Fruit fly (Drosophila melanogaster) whole organism, prepupa: Measurements from ENCODE around the gene CG5026.

Experiments
- Blimp-1 ChIP-seq: fragments of 200-800 bp; sonication (Bioruptor generic); optimal IDR thresholded peaks from 3 replicates; lab custom pipeline; 2017; ENCODE audit warnings: missing biosample characterization, missing genetic modification characterization, mild to moderate bottlenecking, moderate library complexity, missing genetic modification reagents
- CG11294 ChIP-seq: fragments of 200-800 bp; sonication (Bioruptor generic); IDR thresholded peaks from 2 replicates; pipeline ENCODE4 v1.3.6; 2022; ENCODE audit warnings: missing biosample characterization, missing genetic modification characterization
- CG11762 ChIP-seq: fragments of 200-800 bp; sonication (Bioruptor generic); optimal IDR thresholded peaks from 3 replicates; lab custom pipeline; 2016; ENCODE audit warnings: missing biosample characterization, missing genetic modification characterization; ENCODE audit not compliant: insufficient read depth
- CG11902 ChIP-seq: fragments of 200-800 bp; sonication (Bioruptor generic); optimal IDR thresholded peaks from 3 replicates; lab custom pipeline; 2016; ENCODE audit warnings: missing biosample characterization, missing genetic modification characterization
- CG15336 ChIP-seq: fragments of 200-800 bp; sonication (Bioruptor generic); IDR thresholded peaks from 2 replicates; pipeline ENCODE4 v1.3.6; 2022; ENCODE audit warnings: missing biosample characterization, missing genetic modification characterization
- CG1621 ChIP-seq: fragments of 200-800 bp; sonication (Bioruptor generic); optimal IDR thresholded peaks from 3 replicates; lab custom pipeline; 2018; ENCODE audit warnings: missing biosample characterization, mild to moderate bottlenecking, missing genetic modification characterization
- CG16779 ChIP-seq: fragments of 200-800 bp; sonication (Bioruptor generic); optimal IDR thresholded peaks from 3 replicates; lab custom pipeline; 2017; ENCODE audit warnings: missing biosample characterization, mild to moderate bottlenecking, missing genetic modification characterization
- CG31627 ChIP-seq: fragments of 200-800 bp; sonication (Bioruptor generic); optimal IDR thresholded peaks from 3 replicates; lab custom pipeline; 2016; ENCODE audit warnings: missing biosample characterization, missing genetic modification characterization
- CG34406 ChIP-seq: fragments of 200-800 bp; sonication (Bioruptor generic); optimal IDR thresholded peaks from 3 replicates; lab custom pipeline; 2016; ENCODE audit warnings: missing biosample characterization, missing genetic modification characterization
- CG3919 ChIP-seq: fragments of 200-800 bp; sonication (Bioruptor generic); optimal IDR thresholded peaks from 3 replicates; lab custom pipeline; 2016; ENCODE audit warnings: missing biosample characterization, missing genetic modification characterization
- CG4318 ChIP-seq: fragments of 200-800 bp; sonication (Bioruptor generic); optimal IDR thresholded peaks from 3 replicates; lab custom pipeline; 2017; ENCODE audit warnings: missing biosample characterization, mild to moderate bottlenecking, missing genetic modification characterization
- CG6276 ChIP-seq: fragments of 200-800 bp; sonication (Bioruptor generic); optimal IDR thresholded peaks from 2 replicates; lab custom pipeline; 2017; ENCODE audit warnings: missing biosample characterization, mild to moderate bottlenecking, missing genetic modification characterization
- CG6792 ChIP-seq: fragments of 200-800 bp; sonication (Bioruptor generic); optimal IDR thresholded peaks from 3 replicates; lab custom pipeline; 2016; ENCODE audit warnings: missing biosample characterization, missing genetic modification characterization
- CG7368 ChIP-seq: fragments of 200-800 bp; sonication (Bioruptor generic); optimal IDR thresholded peaks from 3 replicates; lab custom pipeline; 2016; ENCODE audit warnings: missing biosample characterization, missing genetic modification characterization
- CG8119 ChIP-seq: fragments of 200-800 bp; sonication (Bioruptor generic); IDR thresholded peaks from 3 replicates; pipeline ENCODE4 v1.3.6; 2022; ENCODE audit warnings: missing biosample characterization, missing genetic modification characterization
- CG8319 ChIP-seq: fragments of 200-800 bp; sonication (Bioruptor generic); optimal IDR thresholded peaks from 3 replicates; lab custom pipeline; 2016; ENCODE audit warnings: missing biosample characterization, missing genetic modification characterization
- CG8632 ChIP-seq: fragments of 200-800 bp; sonication (Bioruptor generic); optimal IDR thresholded peaks from 3 replicates; lab custom pipeline; 2016; ENCODE audit warnings: missing biosample characterization, missing genetic modification characterization
- CG9139 ChIP-seq: fragments of 200-800 bp; sonication (Bioruptor generic); optimal IDR thresholded peaks from 3 replicates; lab custom pipeline; 2017; ENCODE audit warnings: missing biosample characterization, mild to moderate bottlenecking, missing genetic modification characterization
- Eip78C ChIP-seq: fragments of 200-800 bp; sonication (Bioruptor generic); peaks from one replicate; lab custom pipeline; 2016; ENCODE audit warnings: missing biosample characterization, missing genetic modification characterization
- Eip93F ChIP-seq: fragments of 200-800 bp; sonication (Bioruptor generic); optimal IDR thresholded peaks from 2 replicates; lab custom pipeline; 2016; ENCODE audit warnings: missing biosample characterization, mild to moderate bottlenecking, missing genetic modification characterization
- Ets21C ChIP-seq: fragments of 200-800 bp; sonication (Bioruptor generic); optimal IDR thresholded peaks from 3 replicates; lab custom pipeline; 2016; ENCODE audit warnings: missing biosample characterization, missing genetic modification characterization
- Hr38 ChIP-seq: sonication (Bioruptor generic); optimal IDR thresholded peaks from 2 replicates; lab custom pipeline; 2016; ENCODE audit warnings: missing biosample characterization, missing genetic modification characterization
- Hr39 ChIP-seq: fragments of 200-800 bp; sonication (Bioruptor generic); optimal IDR thresholded peaks from 2 replicates; lab custom pipeline; 2016; ENCODE audit warnings: missing biosample characterization, missing genetic modification characterization
- Lpt ChIP-seq: fragments of 200-800 bp; sonication (Bioruptor generic); optimal IDR thresholded peaks from 3 replicates; lab custom pipeline; 2016; ENCODE audit warnings: missing biosample characterization, missing genetic modification characterization
- Met ChIP-seq: fragments of 200-800 bp; sonication (Bioruptor generic); optimal IDR thresholded peaks from 3 replicates; lab custom pipeline; 2016; ENCODE audit warnings: missing biosample characterization, missing genetic modification characterization
- OdsH ChIP-seq: fragments of 200-800 bp; sonication (Bioruptor generic); optimal IDR thresholded peaks from 3 replicates; lab custom pipeline; 2016; ENCODE audit warnings: missing biosample characterization, missing genetic modification characterization
- Sox102F ChIP-seq: fragments of 200-800 bp; sonication (Bioruptor generic); optimal IDR thresholded peaks from 2 replicates; lab custom pipeline; 2016; ENCODE audit warnings: missing biosample characterization, mild to moderate bottlenecking, missing genetic modification characterization
- Sox14 ChIP-seq: fragments of 200-800 bp; sonication (Bioruptor generic); optimal IDR thresholded peaks from 3 replicates; lab custom pipeline; 2016; ENCODE audit warnings: missing biosample characterization, missing genetic modification characterization
- Sox15 ChIP-seq: fragments of 200-800 bp; sonication (Bioruptor generic); optimal IDR thresholded peaks from 3 replicates; lab custom pipeline; 2016; ENCODE audit warnings: missing biosample characterization, missing genetic modification characterization
- acj6 ChIP-seq: fragments of 200-800 bp; sonication (Bioruptor generic); optimal IDR thresholded peaks from 3 replicates; lab custom pipeline; 2016; ENCODE audit warnings: missing biosample characterization, missing genetic modification characterization
- cyc ChIP-seq: fragments of 200-800 bp; sonication (Bioruptor generic); optimal IDR thresholded peaks from 3 replicates; lab custom pipeline; 2016; ENCODE audit warnings: missing biosample characterization, missing genetic modification characterization
- dac ChIP-seq: fragments of 200-800 bp; sonication (Bioruptor generic); optimal IDR thresholded peaks from 2 replicates; lab custom pipeline; 2017; ENCODE audit warnings: missing biosample characterization, mild to moderate bottlenecking, missing genetic modification characterization
- eg ChIP-seq: fragments of 200-800 bp; sonication (Bioruptor generic); IDR thresholded peaks from 3 replicates; pipeline ENCODE4 v1.3.6; 2022; ENCODE audit warnings: missing biosample characterization, missing genetic modification characterization
- esn ChIP-seq: fragments of 200-800 bp; sonication (Bioruptor generic); optimal IDR thresholded peaks from 2 replicates; lab custom pipeline; 2016; ENCODE audit warnings: missing biosample characterization, mild to moderate bottlenecking, missing genetic modification characterization, moderate library complexity
- fd85E ChIP-seq: fragments of 200-800 bp; sonication (Bioruptor generic); optimal IDR thresholded peaks from 3 replicates; lab custom pipeline; 2016; ENCODE audit warnings: missing biosample characterization, missing genetic modification characterization
- fkh ChIP-seq: fragments of 200-800 bp; sonication (Bioruptor generic); optimal IDR thresholded peaks from 3 replicates; lab custom pipeline; 2017; ENCODE audit warnings: missing biosample characterization, mild to moderate bottlenecking, missing genetic modification characterization, moderate library complexity
- lz ChIP-seq: fragments of 200-800 bp; sonication (Bioruptor generic); optimal IDR thresholded peaks from 3 replicates; lab custom pipeline; 2016; ENCODE audit warnings: missing biosample characterization, missing genetic modification characterization
- net ChIP-seq: fragments of 200-800 bp; sonication (Bioruptor generic); optimal IDR thresholded peaks from 3 replicates; lab custom pipeline; 2016; ENCODE audit warnings: missing biosample characterization, missing genetic modification characterization
- pdm3 ChIP-seq: fragments of 200-800 bp; sonication (Bioruptor generic); optimal IDR thresholded peaks from 3 replicates; lab custom pipeline; 2016; ENCODE audit warnings: missing biosample characterization, missing genetic modification characterization
- salr ChIP-seq, 2 experiments: fragments of 200-800 bp; sonication (Bioruptor generic); optimal IDR thresholded peaks; 3 replicates each; lab custom pipeline; 2016 to 2018; ENCODE audit warnings: missing biosample characterization in 2 of 2, missing genetic modification characterization in 2 of 2, mild to moderate bottlenecking in 1 of 2
- spab ChIP-seq: fragments of 200-800 bp; sonication (Bioruptor generic); optimal IDR thresholded peaks from 2 replicates; lab custom pipeline; 2017; ENCODE audit warnings: missing biosample characterization, mild to moderate bottlenecking, missing genetic modification characterization, missing genetic modification reagents
- svp ChIP-seq: fragments of 200-800 bp; sonication (Bioruptor generic); peaks from one replicate; lab custom pipeline; 2016; ENCODE audit warnings: missing biosample characterization, missing genetic modification characterization
- vri ChIP-seq: fragments of 200-800 bp; sonication (Bioruptor generic); optimal IDR thresholded peaks from 3 replicates; lab custom pipeline; 2016; ENCODE audit warnings: missing biosample characterization, mild to moderate bottlenecking, missing genetic modification characterization

The CG5026 gene

DNA sequence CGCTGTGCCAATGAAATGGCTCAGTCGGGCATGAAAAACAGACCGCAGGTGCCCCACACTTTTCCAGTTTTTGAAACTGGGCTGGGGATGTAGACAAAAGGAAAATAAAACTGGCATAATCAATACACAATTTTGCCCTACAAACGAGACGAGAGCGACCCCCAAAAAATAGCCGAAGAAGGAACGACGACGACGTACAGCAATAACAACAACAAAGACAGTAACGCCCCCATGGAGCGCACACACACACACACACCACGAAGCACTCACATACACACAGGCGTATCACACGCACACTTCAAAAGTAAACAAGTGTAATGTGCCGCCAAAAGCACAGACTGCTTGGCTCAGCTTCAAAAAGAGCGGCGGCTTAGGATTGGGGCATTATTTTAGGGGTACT is 16.8 kb upstream of the CG5026 start:
- TF ChIP-seq fkh (GFP tag; lab: Kevin White, UChicago) (peak; percentile 50), spab (GFP tag; lab: Kevin White, UChicago) (no peak)

DNA sequence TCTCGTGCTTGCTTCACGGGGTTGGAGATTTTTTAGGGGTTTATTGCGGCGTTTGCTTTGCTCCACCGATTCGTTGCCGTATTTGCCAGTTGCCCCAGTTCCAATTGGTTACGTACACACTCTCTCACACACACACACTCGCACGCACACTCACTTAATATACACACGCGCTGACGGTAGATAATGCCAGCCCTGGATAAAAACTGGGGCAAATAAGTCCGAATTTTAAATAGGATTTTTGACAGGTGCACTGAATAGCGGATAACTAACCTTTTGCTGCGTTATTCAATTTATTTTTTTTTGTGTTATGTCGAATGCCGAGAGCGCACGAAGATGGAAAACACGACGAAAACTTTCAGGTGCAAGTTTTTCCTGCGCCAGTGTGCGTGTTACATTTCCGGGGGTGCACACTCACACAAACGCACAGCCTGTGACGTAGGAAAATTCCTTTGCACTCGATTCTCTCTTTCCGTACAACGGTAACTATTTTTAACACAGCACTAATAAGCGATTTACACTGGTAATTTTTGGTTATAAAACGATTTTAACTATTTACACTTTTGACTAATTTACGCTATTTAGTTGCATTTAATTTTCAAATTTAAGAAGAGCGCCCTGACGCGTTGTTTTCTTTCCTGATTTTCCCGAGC is 15.7 kb upstream of the CG5026 start:
- TF ChIP-seq fd85E (GFP tag; lab: Kevin White, UChicago) (no peak), Eip93F (GFP tag; lab: Kevin White, UChicago) (no peak), cyc (GFP tag; lab: Kevin White, UChicago) (no peak), dac (GFP tag; lab: Kevin White, UChicago) (no peak), Lpt (GFP tag; lab: Kevin White, UChicago) (no peak), CG4318 (GFP tag; lab: Kevin White, UChicago) (no peak), OdsH (GFP tag; lab: Kevin White, UChicago) (no peak), Met (GFP tag; lab: Kevin White, UChicago) (no peak), fkh (GFP tag; lab: Kevin White, UChicago) (no peak), CG9139 (GFP tag; lab: Kevin White, UChicago) (no peak), CG8632 (GFP tag; lab: Kevin White, UChicago) (no peak), CG11902 (GFP tag; lab: Kevin White, UChicago) (no peak), CG8319 (GFP tag; lab: Kevin White, UChicago) (no peak), CG15336 (GFP tag; lab: Robert Waterston, UW) (no peak), esn (no peak), svp (GFP tag; lab: Kevin White, UChicago) (no peak), Hr39 (GFP tag; lab: Kevin White, UChicago) (no peak), CG1621 (tag; lab: Kevin White, UChicago) (no peak), CG11294 (GFP tag; lab: Robert Waterston, UW) (no peak), Sox15 (GFP tag; lab: Kevin White, UChicago) (no peak)

DNA sequence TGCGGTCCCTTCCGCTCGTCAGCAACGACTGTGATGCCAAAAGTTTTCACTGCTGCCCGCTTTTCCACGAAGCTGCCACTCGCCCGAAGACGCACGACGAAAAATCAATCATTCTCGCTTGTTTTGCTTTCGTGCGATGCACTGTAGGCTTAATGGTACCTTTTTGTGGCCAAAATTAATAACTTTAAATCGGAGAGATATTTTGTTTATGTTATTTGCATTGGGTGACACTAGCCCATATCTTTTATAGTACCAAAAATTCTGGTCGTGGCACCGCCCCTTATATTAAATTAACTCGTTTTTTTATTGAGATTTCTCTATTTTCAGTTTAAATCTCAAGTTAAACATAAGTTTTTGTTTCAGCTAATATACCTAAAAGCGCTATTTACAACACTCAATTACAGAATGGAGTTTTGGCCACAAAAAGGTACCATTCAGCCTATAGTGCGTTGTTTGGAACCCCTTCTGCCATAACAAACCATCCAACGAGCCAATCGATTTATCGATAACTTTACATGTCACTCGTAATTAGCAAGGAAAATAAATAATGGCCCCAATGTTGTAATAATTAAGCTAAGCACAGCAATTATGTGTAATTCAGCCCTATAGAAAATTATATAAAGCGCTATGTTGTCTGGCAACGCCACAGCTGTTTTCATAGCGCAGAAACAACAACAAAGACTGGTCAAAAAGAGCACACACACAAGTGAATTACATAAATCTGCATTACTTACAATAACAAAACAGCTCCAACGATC is 14.9 kb upstream of the CG5026 start:
- TF ChIP-seq CG8319 (GFP tag; lab: Kevin White, UChicago) (no peak), CG1621 (tag; lab: Kevin White, UChicago) (peak; percentile 44), CG16779 (tag; lab: Kevin White, UChicago) (peak; percentile 80), lz (GFP tag; lab: Kevin White, UChicago) (peak; percentile 65), pdm3 (GFP tag; lab: Kevin White, UChicago) (peak; percentile 63), CG8632 (GFP tag; lab: Kevin White, UChicago) (peak; percentile 47), Hr38 (GFP tag; lab: Kevin White, UChicago) (no peak), esn (peak; percentile 74), CG11762 (GFP tag; lab: Kevin White, UChicago) (peak; percentile 38), CG31627 (peak; percentile 44), CG11902 (GFP tag; lab: Kevin White, UChicago) (no peak), CG3919 (GFP tag; lab: Kevin White, UChicago) (peak; percentile 53), svp (GFP tag; lab: Kevin White, UChicago) (no peak), Lpt (GFP tag; lab: Kevin White, UChicago) (peak; percentile 40), CG6792 (peak; percentile 55), CG8119 (GFP tag; lab: Robert Waterston, UW) (peak; percentile 68; the same call in 2 of the 3 replicates), CG15336 (GFP tag; lab: Robert Waterston, UW) (peak; percentile 72; the same call in 1 of the 2 replicates), Met (GFP tag; lab: Kevin White, UChicago) (peak; percentile 72), Sox102F (GFP tag; lab: Kevin White, UChicago) (peak; percentile 68), salr (GFP tag; optimal IDR thresholded peaks at IDR 0.05; lab: Kevin White, UChicago) (peak in 1 of 2 experiments; percentile 60), fd85E (GFP tag; lab: Kevin White, UChicago) (no peak), Ets21C (peak; percentile 41), Blimp-1 (GFP tag; lab: Kevin White, UChicago) (no peak), Sox14 (GFP tag; lab: Kevin White, UChicago) (peak; percentile 66), CG7368 (GFP tag; lab: Kevin White, UChicago) (peak; percentile 21), net (peak; percentile 67), Eip78C (GFP tag; lab: Kevin White, UChicago) (peak; percentile 91), CG4318 (GFP tag; lab: Kevin White, UChicago) (peak; percentile 60), spab (GFP tag; lab: Kevin White, UChicago) (peak; percentile 54), CG9139 (GFP tag; lab: Kevin White, UChicago) (peak; percentile 36), acj6 (GFP tag; lab: Kevin White, UChicago) (peak; percentile 42), CG6276 (GFP tag; lab: Kevin White, UChicago) (peak; percentile 78), vri (GFP tag; lab: Kevin White, UChicago) (peak; percentile 7), CG34406 (GFP tag; lab: Kevin White, UChicago) (peak; percentile 3), Eip93F (GFP tag; lab: Kevin White, UChicago) (peak; percentile 35), eg (GFP tag; lab: Robert Waterston, UW) (peak; percentile 40; the same call in 2 of the 3 replicates)
